Worm (Caenorhabditis elegans) whole organism, L3 larva: ENCODE data around the gene Y39G8B.2.

ENCODE experiments used
- ceh-9 ChIP-seq: sonication (generic microtip); optimal IDR thresholded peaks from 2 replicates; lab custom pipeline; 2018; ENCODE audit warnings: missing biosample characterization, missing genetic modification characterization
- elt-1 ChIP-seq: fragments of 150-350 bp; optimal IDR thresholded peaks from 2 replicates; lab custom pipeline; 2014; ENCODE audit warnings: missing biosample characterization, missing genetic modification characterization
- nhr-12 ChIP-seq: fragments of 150-350 bp; optimal IDR thresholded peaks from 2 replicates; lab custom pipeline; 2014; ENCODE audit warnings: missing biosample characterization, missing genetic modification characterization
- nhr-77 ChIP-seq: fragments of 150-350 bp; optimal IDR thresholded peaks from 2 replicates; lab custom pipeline; 2014; ENCODE audit warnings: missing biosample characterization, missing genetic modification characterization
- sea-2 ChIP-seq: fragments of 150-350 bp; sonication (generic microtip); optimal IDR thresholded peaks from 4 replicates; lab custom pipeline; 2014; ENCODE audit warnings: missing biosample characterization, missing genetic modification reagents, missing genetic modification characterization

ce11 chrII:13998964-13999363 lies 22.9 kb upstream of the Y39G8B.2 start, which contains the start of gene F01D5.2:
- TF ChIP-seq nhr-77 (tag; lab: Kevin White, UChicago) (no peak), elt-1 (no peak), nhr-12 (tag; lab: Kevin White, UChicago) (no peak), sea-2 (GFP tag; lab: Kevin White, UChicago) (no peak), ceh-9 (tag; lab: Kevin White, UChicago) (no peak)
